Fruit fly (Drosophila melanogaster) whole organism, pupa: ENCODE data around the gene karr.

Experiments
- CG10348 ChIP-seq: fragments of 200-800 bp; sonication (Bioruptor generic); IDR thresholded peaks from 2 replicates; pipeline ENCODE4 v1.3.6; 2022; ENCODE audit warnings: missing biosample characterization, missing genetic modification characterization
- CG12605 ChIP-seq: fragments of 200-800 bp; sonication (Bioruptor generic); IDR thresholded peaks from 2 replicates; pipeline ENCODE4 v1.3.6; 2022; ENCODE audit warnings: missing biosample characterization, missing genetic modification characterization
- CG13204 ChIP-seq: fragments of 200-800 bp; sonication (Bioruptor generic); optimal IDR thresholded peaks from 2 replicates; lab custom pipeline; 2018; ENCODE audit warnings: missing biosample characterization, mild to moderate bottlenecking, missing genetic modification characterization, moderate library complexity
- CG14655 ChIP-seq: fragments of 200-800 bp; sonication (Bioruptor generic); optimal IDR thresholded peaks from 3 replicates; lab custom pipeline; 2017; ENCODE audit warnings: mild to moderate bottlenecking, missing biosample characterization, missing genetic modification reagents, missing genetic modification characterization
- CG15710 ChIP-seq: fragments of 200-800 bp; sonication (Bioruptor generic); optimal IDR thresholded peaks from 2 replicates; lab custom pipeline; 2018; ENCODE audit warnings: missing biosample characterization, mild to moderate bottlenecking, missing genetic modification characterization, moderate library complexity
- CG17806 ChIP-seq: fragments of 200-800 bp; sonication (Bioruptor generic); optimal IDR thresholded peaks from 2 replicates; lab custom pipeline; 2018; ENCODE audit warnings: missing biosample characterization, mild to moderate bottlenecking, missing genetic modification characterization, moderate library complexity
- CG32121 ChIP-seq: fragments of 200-800 bp; sonication (Bioruptor generic); IDR thresholded peaks from 2 replicates; pipeline ENCODE4 v1.3.6; 2022; ENCODE audit warnings: missing biosample characterization, missing genetic modification characterization
- CG34367 ChIP-seq: fragments of 200-800 bp; sonication (Bioruptor generic); optimal IDR thresholded peaks from 2 replicates; lab custom pipeline; 2018; ENCODE audit warnings: missing biosample characterization, mild to moderate bottlenecking, missing genetic modification characterization
- CG4496 ChIP-seq: fragments of 200-800 bp; sonication (Bioruptor generic); IDR thresholded peaks from 3 replicates; pipeline ENCODE4 v1.3.6; 2022; ENCODE audit warnings: missing biosample characterization, missing genetic modification characterization
- CG8159 ChIP-seq: fragments of 200-800 bp; sonication (Bioruptor generic); optimal IDR thresholded peaks from 3 replicates; lab custom pipeline; 2018; ENCODE audit warnings: missing biosample characterization, mild to moderate bottlenecking, missing genetic modification characterization, moderate library complexity
- CG8301 ChIP-seq: fragments of 200-800 bp; sonication (Bioruptor generic); optimal IDR thresholded peaks from 2 replicates; lab custom pipeline; 2018; ENCODE audit warnings: missing biosample characterization, mild to moderate bottlenecking, missing genetic modification characterization
- CG9948 ChIP-seq: fragments of 200-800 bp; sonication (Bioruptor generic); optimal IDR thresholded peaks from 2 replicates; lab custom pipeline; 2018; ENCODE audit warnings: missing biosample characterization, mild to moderate bottlenecking, missing genetic modification characterization, moderate library complexity
- D1 ChIP-seq: fragments of 200-800 bp; sonication (Bioruptor generic); optimal IDR thresholded peaks from 2 replicates; lab custom pipeline; 2018; ENCODE audit warnings: missing biosample characterization, mild to moderate bottlenecking, missing genetic modification characterization, moderate library complexity
- EcR ChIP-seq: fragments of 200-800 bp; sonication (Bioruptor generic); optimal IDR thresholded peaks from 3 replicates; lab custom pipeline; 2019; ENCODE audit warnings: missing biosample characterization, missing genetic modification characterization, mild to moderate bottlenecking, moderate library complexity, missing genetic modification reagents
- Ets98B ChIP-seq: fragments of 200-800 bp; sonication (Bioruptor generic); IDR thresholded peaks from 2 replicates; pipeline ENCODE4 v1.3.6; 2022; ENCODE audit warnings: missing biosample characterization, missing genetic modification characterization
- Pif1A ChIP-seq: fragments of 200-800 bp; sonication (Bioruptor generic); optimal IDR thresholded peaks from 3 replicates; lab custom pipeline; 2016; ENCODE audit warnings: missing biosample characterization, missing genetic modification characterization
- Pif1B ChIP-seq: fragments of 200-800 bp; sonication (Bioruptor generic); optimal IDR thresholded peaks from 3 replicates; lab custom pipeline; 2016; ENCODE audit warnings: missing biosample characterization, missing genetic modification characterization
- Snoo ChIP-seq: fragments of 200-800 bp; sonication (Bioruptor generic); optimal IDR thresholded peaks from 3 replicates; lab custom pipeline; 2017; ENCODE audit warnings: missing biosample characterization, mild to moderate bottlenecking, missing genetic modification characterization, inconsistent platforms
- fd96Ca ChIP-seq: fragments of 200-800 bp; sonication (Bioruptor generic); IDR thresholded peaks from 3 replicates; pipeline ENCODE4 v1.3.6; 2022; ENCODE audit warnings: missing biosample characterization, missing genetic modification characterization
- gl ChIP-seq: fragments of 200-800 bp; sonication (Bioruptor generic); optimal IDR thresholded peaks from 2 replicates; lab custom pipeline; 2018; ENCODE audit warnings: missing biosample characterization, mild to moderate bottlenecking, missing genetic modification characterization
- rn ChIP-seq: fragments of 200-800 bp; sonication (Bioruptor generic); IDR thresholded peaks from 2 replicates; pipeline ENCODE4 v1.3.6; 2022; ENCODE audit warnings: missing biosample characterization, missing genetic modification characterization

karr gene

DNA sequence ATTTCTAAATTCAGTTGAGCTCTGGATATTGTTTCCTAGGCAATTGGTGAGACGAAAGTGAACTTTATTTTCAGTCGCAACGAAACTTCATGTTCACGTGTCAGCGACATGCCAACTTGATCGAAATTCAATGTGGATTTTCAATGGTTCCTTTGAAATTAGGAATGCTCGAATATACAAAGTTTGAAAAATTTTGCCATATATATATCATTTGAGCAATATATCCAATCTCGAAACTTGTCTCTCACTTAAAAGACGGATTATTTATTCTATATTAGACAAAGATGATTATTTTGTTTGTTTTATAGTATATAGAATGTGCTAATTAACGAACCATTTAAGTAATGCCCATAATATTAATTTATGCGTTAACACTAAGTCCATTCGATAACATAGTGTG is at the start of gene karr:
TSS of gene karr (minus strand) at position 101 of the 400 bp plus-strand sequence.
- no peak for TF ChIP-seq Ets98B (GFP tag; lab: Robert Waterston, UW)
- no peak for TF ChIP-seq CG4496 (GFP tag; lab: Robert Waterston, UW)
- TF ChIP-seq, all 21 proteins: peak for 0

DNA sequence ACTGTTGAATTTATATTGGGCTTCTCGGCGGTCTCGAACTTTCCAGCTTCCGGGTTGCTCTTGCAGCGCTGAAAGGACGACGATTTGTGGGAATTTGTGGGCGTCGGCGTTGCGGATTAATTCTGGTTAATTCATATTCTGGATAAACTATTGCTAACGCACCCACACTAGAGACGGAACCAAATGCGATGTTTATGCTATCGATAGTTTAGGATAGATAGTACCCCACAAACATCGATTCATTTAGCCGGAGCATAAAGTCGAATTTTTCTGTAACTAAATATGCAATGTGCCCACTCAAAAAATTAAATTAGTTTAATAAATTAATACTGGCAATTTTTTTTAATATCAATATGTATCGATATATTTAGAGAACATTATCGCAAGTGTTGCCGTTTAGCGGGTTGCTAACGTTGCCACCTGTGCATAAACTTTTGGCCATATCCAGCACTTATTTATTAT is 49.3 kb upstream of the karr start, which contains the start of gene Rab35:
TSS of gene Rab35 (minus strand) at position 194 of the 462 bp plus-strand sequence.
- TF ChIP-seq gl (tag; lab: Kevin White, UChicago) (no peak), CG8301 (tag; lab: Kevin White, UChicago) (no peak), CG4496 (GFP tag; lab: Robert Waterston, UW) (0 out of 3 replicates have a peak, but pooled peaks have one; percentile 20), Pif1A (GFP tag; lab: Kevin White, UChicago) (no peak), CG32121 (GFP tag; lab: Robert Waterston, UW) (no peak), EcR (GFP tag; lab: Kevin White, UChicago) (no peak), CG15710 (peak; percentile 3), CG12605 (GFP tag; lab: Robert Waterston, UW) (no peak), CG10348 (GFP tag; lab: Robert Waterston, UW) (no peak)

DNA sequence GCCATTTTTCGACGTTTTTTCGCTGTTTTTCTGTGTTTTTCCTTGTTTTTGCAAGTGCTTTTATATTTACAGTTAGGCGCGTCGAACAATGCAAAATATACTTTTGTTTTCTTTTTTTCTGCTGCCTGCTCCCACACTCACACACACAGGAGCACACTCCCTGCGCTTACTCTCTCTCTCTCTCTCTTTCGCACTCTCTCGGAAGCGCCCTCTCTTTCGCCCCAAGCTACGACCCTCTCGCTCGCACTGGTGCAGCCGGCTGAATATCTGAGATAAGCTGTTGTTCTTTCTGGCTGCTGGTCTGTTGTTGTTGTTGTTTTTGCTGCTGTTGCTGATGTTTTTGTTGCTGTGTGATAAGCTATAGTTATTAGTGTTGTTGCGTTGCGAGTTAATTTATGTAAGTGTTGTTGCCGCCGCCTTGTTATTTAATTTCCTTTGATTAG is 48.6 kb upstream of the karr start:
- TF ChIP-seq CG34367 (tag; lab: Kevin White, UChicago) (peak; percentile 2), CG12605 (GFP tag; lab: Robert Waterston, UW) (peak; percentile 64; the same call in 1 of the 2 replicates), CG9948 (tag; lab: Kevin White, UChicago) (no peak), CG17806 (tag; lab: Kevin White, UChicago) (peak; percentile 8), gl (tag; lab: Kevin White, UChicago) (peak; percentile 10), Pif1B (peak; percentile 19), CG14655 (GFP tag; lab: Kevin White, UChicago) (no peak), EcR (GFP tag; lab: Kevin White, UChicago) (peak; percentile 9), Ets98B (GFP tag; lab: Robert Waterston, UW) (peak; percentile 50; the same call in 1 of the 2 replicates), D1 (no peak), CG4496 (GFP tag; lab: Robert Waterston, UW) (peak; percentile 62; the same call in 2 of the 3 replicates), Snoo (peak; percentile 42), rn (GFP tag; lab: Robert Waterston, UW) (0 out of 2 replicates have a peak, but pooled peaks have one; percentile 3), CG8301 (tag; lab: Kevin White, UChicago) (peak; percentile 14), fd96Ca (GFP tag; lab: Robert Waterston, UW) (peak; percentile 50; the same call in 1 of the 3 replicates), CG8159 (tag; lab: Kevin White, UChicago) (peak; percentile 17), Pif1A (GFP tag; lab: Kevin White, UChicago) (peak; percentile 39), CG15710 (peak; percentile 24), CG13204 (GFP tag; lab: Kevin White, UChicago) (peak; percentile 49), CG32121 (GFP tag; lab: Robert Waterston, UW) (peak; percentile 48; the same call in 1 of the 2 replicates), CG10348 (GFP tag; lab: Robert Waterston, UW) (no peak)

DNA sequence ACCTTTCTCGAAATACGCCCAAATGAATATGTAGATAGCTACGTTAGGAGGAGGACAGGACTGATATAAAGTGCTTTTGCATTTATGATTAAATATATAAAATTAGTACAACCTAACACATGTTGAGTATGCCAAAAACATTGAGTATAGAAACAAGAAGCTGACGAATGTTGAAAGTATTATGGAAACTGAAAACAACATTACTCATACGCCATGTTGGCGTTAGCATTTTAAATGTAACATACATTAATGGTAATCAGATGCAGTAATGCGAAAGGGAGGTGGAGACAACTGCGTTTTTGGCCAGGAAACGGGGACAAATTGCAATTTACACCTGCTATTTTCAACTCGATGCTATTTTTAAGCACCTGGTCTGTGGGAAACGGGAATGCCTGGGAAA is 48.1 kb upstream of the karr start:
- no peak for TF ChIP-seq CG32121 (GFP tag; lab: Robert Waterston, UW)

- TF ChIP-seq CG8301 (tag; lab: Kevin White, UChicago) (no peak), CG32121 (GFP tag; lab: Robert Waterston, UW) (no peak), Pif1A (GFP tag; lab: Kevin White, UChicago) (no peak), fd96Ca (GFP tag; lab: Robert Waterston, UW) (no peak), CG8159 (tag; lab: Kevin White, UChicago) (no peak), Ets98B (GFP tag; lab: Robert Waterston, UW) (no peak), CG12605 (GFP tag; lab: Robert Waterston, UW) (no peak), rn (GFP tag; lab: Robert Waterston, UW) (no peak), CG34367 (tag; lab: Kevin White, UChicago) (no peak), CG9948 (tag; lab: Kevin White, UChicago) (no peak), Pif1B (no peak), EcR (GFP tag; lab: Kevin White, UChicago) (no peak), CG15710 (no peak), CG4496 (GFP tag; lab: Robert Waterston, UW) (no peak), CG17806 (tag; lab: Kevin White, UChicago) (no peak), D1 (no peak), Snoo (no peak), CG10348 (GFP tag; lab: Robert Waterston, UW) (no peak)
Measured at dm6 chrX:20155947-20156346, 45.6 kb upstream of the karr start.

dm6 chrX:20147693-20148174 is 37.4 kb upstream of the karr start, which contains the start of gene aspr:
aspr (plus strand) TSS chrX:20148124.
- TF ChIP-seq CG15710 (peak; percentile 56), CG14655 (GFP tag; lab: Kevin White, UChicago) (peak; percentile 28), CG9948 (tag; lab: Kevin White, UChicago) (peak; percentile 52), CG8159 (tag; lab: Kevin White, UChicago) (peak; percentile 63), Pif1A (GFP tag; lab: Kevin White, UChicago) (peak; percentile 25), CG12605 (GFP tag; lab: Robert Waterston, UW) (no peak), CG17806 (tag; lab: Kevin White, UChicago) (peak; percentile 47), rn (GFP tag; lab: Robert Waterston, UW) (no peak)
